Fruit fly (Drosophila melanogaster) whole organism, embryonic: ENCODE data around the gene Syp.
A peak's percentile ranks its signal among the peaks of the same experiment; 100 is the strongest.

Experiments used
- Asciz ChIP-seq: fragments of 200-800 bp; sonication (Bioruptor generic); optimal IDR thresholded peaks from 2 replicates; lab custom pipeline; 2017; ENCODE audit warnings: missing biosample characterization, mild to moderate bottlenecking, missing genetic modification characterization, missing genetic modification reagents
- BEAF-32 ChIP-seq: fragments of 200-800 bp; sonication (Bioruptor generic); optimal IDR thresholded peaks from 3 replicates; lab custom pipeline; 2017; ENCODE audit warnings: missing biosample characterization, missing genetic modification characterization, mild to moderate bottlenecking, moderate library complexity, missing genetic modification reagents
- CG1024 ChIP-seq: fragments of 200-800 bp; sonication (Bioruptor generic); IDR thresholded peaks from 2 replicates; pipeline ENCODE4 v1.3.6; 2022; ENCODE audit warnings: missing biosample characterization, missing genetic modification characterization
- CG10321 ChIP-seq: fragments of 200-800 bp; sonication (Bioruptor generic); IDR thresholded peaks from 2 replicates; pipeline ENCODE4 v1.3.6; 2022; ENCODE audit warnings: missing biosample characterization, missing genetic modification characterization
- CG10462 ChIP-seq: fragments of 200-800 bp; sonication (Bioruptor generic); optimal IDR thresholded peaks from 2 replicates; lab custom pipeline; 2016; ENCODE audit warnings: missing biosample characterization, missing genetic modification characterization
- CG11504 ChIP-seq: fragments of 200-800 bp; sonication (Bioruptor generic); optimal IDR thresholded peaks from 3 replicates; lab custom pipeline; 2019; ENCODE audit warnings: missing biosample characterization, mild to moderate bottlenecking, missing genetic modification characterization, moderate library complexity
- CG13296 ChIP-seq: fragments of 200-800 bp; sonication (Bioruptor generic); optimal IDR thresholded peaks from 3 replicates; lab custom pipeline; 2018; ENCODE audit warnings: missing biosample characterization, mild to moderate bottlenecking, missing genetic modification characterization
- CG15269 ChIP-seq: fragments of 200-800 bp; sonication (Bioruptor generic); optimal IDR thresholded peaks from 2 replicates; lab custom pipeline; 2018; ENCODE audit warnings: missing biosample characterization, mild to moderate bottlenecking, missing genetic modification characterization, moderate library complexity
- CG2678 ChIP-seq: fragments of 200-800 bp; sonication (Bioruptor generic); optimal IDR thresholded peaks from 3 replicates; lab custom pipeline; 2019; ENCODE audit warnings: missing biosample characterization, mild to moderate bottlenecking, missing genetic modification characterization, moderate library complexity
- CG31365 ChIP-seq: fragments of 200-800 bp; sonication (Bioruptor generic); optimal IDR thresholded peaks from 2 replicates; lab custom pipeline; 2018; ENCODE audit warnings: missing biosample characterization, mild to moderate bottlenecking, missing genetic modification characterization
- CG3281 ChIP-seq: fragments of 200-800 bp; sonication (Bioruptor generic); optimal IDR thresholded peaks from 3 replicates; lab custom pipeline; 2017; ENCODE audit warnings: missing biosample characterization, mild to moderate bottlenecking, missing genetic modification characterization
- CG3847 ChIP-seq: fragments of 200-800 bp; sonication (Bioruptor generic); IDR thresholded peaks from 2 replicates; pipeline ENCODE4 v1.3.6; 2022; ENCODE audit warnings: missing biosample characterization, missing genetic modification characterization
- CG42726 ChIP-seq: fragments of 200-800 bp; sonication (Bioruptor generic); IDR thresholded peaks from 2 replicates; pipeline ENCODE4 v1.3.6; 2022; ENCODE audit warnings: missing biosample characterization, missing genetic modification characterization; ENCODE audit not compliant: partially characterized antibody
- CG43689 ChIP-seq: fragments of 200-800 bp; sonication (Bioruptor generic); IDR thresholded peaks from 2 replicates; pipeline ENCODE4 v1.3.6; 2022; ENCODE audit warnings: missing biosample characterization, missing genetic modification characterization
- CG4854 ChIP-seq: fragments of 200-800 bp; sonication (Bioruptor generic); optimal IDR thresholded peaks from 2 replicates; lab custom pipeline; 2016; ENCODE audit warnings: missing biosample characterization, missing genetic modification characterization, inconsistent platforms
- CG6175 ChIP-seq: fragments of 200-800 bp; sonication (Bioruptor generic); IDR thresholded peaks from 3 replicates; pipeline ENCODE4 v1.3.6; 2022; ENCODE audit warnings: missing biosample characterization, missing genetic modification characterization
- CG6683 ChIP-seq: fragments of 200-800 bp; sonication (Bioruptor generic); optimal IDR thresholded peaks from 2 replicates; lab custom pipeline; 2017; ENCODE audit warnings: missing biosample characterization, mild to moderate bottlenecking, missing genetic modification characterization, missing genetic modification reagents
- CG7556 ChIP-seq: fragments of 200-800 bp; sonication (Bioruptor generic); optimal IDR thresholded peaks from 2 replicates; lab custom pipeline; 2017; ENCODE audit warnings: missing biosample characterization, mild to moderate bottlenecking, missing genetic modification characterization
- CG9215 ChIP-seq: fragments of 200-800 bp; sonication (Bioruptor generic); IDR thresholded peaks from 2 replicates; pipeline ENCODE4 v1.3.6; 2022; ENCODE audit warnings: missing biosample characterization, missing genetic modification characterization
- CoRest ChIP-seq: fragments of 200-800 bp; sonication (Bioruptor generic); optimal IDR thresholded peaks from 3 replicates; lab custom pipeline; 2018; ENCODE audit warnings: missing biosample characterization, mild to moderate bottlenecking, missing genetic modification characterization, moderate library complexity
- Elba2 ChIP-seq: fragments of 200-800 bp; sonication (Bioruptor generic); optimal IDR thresholded peaks from 3 replicates; lab custom pipeline; 2016; ENCODE audit warnings: missing biosample characterization, missing genetic modification characterization
- Fer1 ChIP-seq: fragments of 200-800 bp; sonication (Bioruptor generic); optimal IDR thresholded peaks from 2 replicates; lab custom pipeline; 2017; ENCODE audit warnings: missing biosample characterization, mild to moderate bottlenecking, missing genetic modification characterization
- Fer3 ChIP-seq: fragments of 200-800 bp; sonication (Bioruptor generic); optimal IDR thresholded peaks from 2 replicates; lab custom pipeline; 2018; ENCODE audit warnings: missing biosample characterization, mild to moderate bottlenecking, missing genetic modification characterization, moderate library complexity
- HLH54F ChIP-seq: fragments of 200-800 bp; sonication (Bioruptor generic); optimal IDR thresholded peaks from 3 replicates; lab custom pipeline; 2016; ENCODE audit warnings: missing biosample characterization, missing genetic modification characterization
- Hmr ChIP-seq: fragments of 200-800 bp; sonication (Bioruptor generic); optimal IDR thresholded peaks from 3 replicates; lab custom pipeline; 2017; ENCODE audit warnings: mild to moderate bottlenecking, missing biosample characterization, missing genetic modification reagents, missing genetic modification characterization
- Hr51 ChIP-seq, 2 experiments: fragments of 200-800 bp; sonication (Bioruptor generic); optimal IDR thresholded peaks; 2 replicates in 1 of 2; 3 replicates in 1 of 2; lab custom pipeline; 2016 to 2018; ENCODE audit warnings: missing biosample characterization in 2 of 2, missing genetic modification characterization in 2 of 2, mild to moderate bottlenecking in 1 of 2, moderate library complexity in 1 of 2
- Meics ChIP-seq: fragments of 200-800 bp; sonication (Bioruptor generic); optimal IDR thresholded peaks from 2 replicates; lab custom pipeline; 2017; ENCODE audit warnings: missing biosample characterization, mild to moderate bottlenecking, missing genetic modification characterization
- NC2β ChIP-seq: fragments of 200-800 bp; sonication (Bioruptor generic); optimal IDR thresholded peaks from 2 replicates; lab custom pipeline; 2016; ENCODE audit warnings: missing biosample characterization, missing genetic modification characterization
- Nf-YB ChIP-seq: fragments of 200-800 bp; sonication (Bioruptor generic); optimal IDR thresholded peaks from 3 replicates; lab custom pipeline; 2019; ENCODE audit warnings: missing biosample characterization, mild to moderate bottlenecking, missing genetic modification characterization, moderate library complexity
- Nf-YC ChIP-seq: fragments of 200-800 bp; optimal IDR thresholded peaks from 3 replicates; lab custom pipeline; 2019; ENCODE audit warnings: missing biosample characterization, mild to moderate bottlenecking, missing genetic modification characterization, moderate library complexity
- Opbp ChIP-seq: fragments of 200-800 bp; sonication (Bioruptor generic); IDR thresholded peaks from 3 replicates; pipeline ENCODE4 v1.3.6; 2022; ENCODE audit warnings: missing biosample characterization, missing genetic modification characterization; ENCODE audit not compliant: partially characterized antibody
- Ptx1 ChIP-seq: fragments of 200-800 bp; sonication (Bioruptor generic); IDR thresholded peaks from 2 replicates; pipeline ENCODE4 v1.3.6; 2022; ENCODE audit warnings: missing biosample characterization, missing genetic modification characterization
- Sox102F ChIP-seq: fragments of 200-800 bp; sonication (Bioruptor generic); optimal IDR thresholded peaks from 2 replicates; lab custom pipeline; 2018; ENCODE audit warnings: missing biosample characterization, mild to moderate bottlenecking, missing genetic modification characterization, moderate library complexity
- ash1 ChIP-seq: fragments of 200-800 bp; sonication (Bioruptor generic); optimal IDR thresholded peaks from 2 replicates; lab custom pipeline; 2018; ENCODE audit warnings: missing biosample characterization, mild to moderate bottlenecking, missing genetic modification characterization
- btn ChIP-seq: fragments of 200-800 bp; sonication (Bioruptor generic); optimal IDR thresholded peaks from 2 replicates; lab custom pipeline; 2016; ENCODE audit warnings: missing biosample characterization, missing genetic modification characterization
- caup ChIP-seq: fragments of 200-800 bp; sonication (Bioruptor generic); optimal IDR thresholded peaks from 3 replicates; lab custom pipeline; 2017; ENCODE audit warnings: missing biosample characterization, mild to moderate bottlenecking, missing genetic modification characterization, moderate library complexity; ENCODE audit not compliant: severe bottlenecking
- cwo ChIP-seq: fragments of 200-800 bp; sonication (Bioruptor generic); optimal IDR thresholded peaks from 3 replicates; lab custom pipeline; 2017; ENCODE audit warnings: missing biosample characterization, missing genetic modification characterization, mild to moderate bottlenecking, moderate library complexity, missing genetic modification reagents
- dmrt99B ChIP-seq: fragments of 200-800 bp; sonication (Bioruptor generic); optimal IDR thresholded peaks from 2 replicates; lab custom pipeline; 2018; ENCODE audit warnings: missing biosample characterization, mild to moderate bottlenecking, missing genetic modification characterization, moderate library complexity
- dysf ChIP-seq: fragments of 200-800 bp; sonication (Bioruptor generic); IDR thresholded peaks from 3 replicates; pipeline ENCODE4 v1.3.6; 2022; ENCODE audit warnings: missing biosample characterization, missing genetic modification characterization
- gem ChIP-seq: fragments of 200-800 bp; sonication (Bioruptor generic); optimal IDR thresholded peaks from 2 replicates; lab custom pipeline; 2019; ENCODE audit warnings: missing biosample characterization, mild to moderate bottlenecking, missing genetic modification characterization, moderate library complexity
- grau ChIP-seq: fragments of 200-800 bp; optimal IDR thresholded peaks from 3 replicates; lab custom pipeline; 2019; ENCODE audit warnings: missing biosample characterization, mild to moderate bottlenecking, missing genetic modification characterization, moderate library complexity
- lab ChIP-seq: fragments of 200-800 bp; sonication (Bioruptor generic); optimal IDR thresholded peaks from 3 replicates; lab custom pipeline; 2017; ENCODE audit warnings: missing biosample characterization, missing genetic modification characterization, mild to moderate bottlenecking, moderate library complexity, missing genetic modification reagents
- mirr ChIP-seq: fragments of 200-800 bp; sonication (Bioruptor generic); optimal IDR thresholded peaks from 3 replicates; lab custom pipeline; 2018; ENCODE audit warnings: missing biosample characterization, mild to moderate bottlenecking, missing genetic modification characterization
- pb ChIP-seq: fragments of 200-800 bp; sonication (Bioruptor generic); optimal IDR thresholded peaks from 3 replicates; lab custom pipeline; 2016; ENCODE audit warnings: missing biosample characterization, missing genetic modification characterization
- schlank ChIP-seq: fragments of 200-800 bp; sonication (Bioruptor generic); optimal IDR thresholded peaks from 2 replicates; lab custom pipeline; 2018; ENCODE audit warnings: missing biosample characterization, mild to moderate bottlenecking, missing genetic modification characterization
- slbo ChIP-seq: fragments of 200-800 bp; sonication (Bioruptor generic); IDR thresholded peaks from 2 replicates; pipeline ENCODE4 v1.3.6; 2022; ENCODE audit warnings: missing biosample characterization, missing genetic modification characterization
- sqz ChIP-seq: fragments of 200-800 bp; sonication (Bioruptor generic); optimal IDR thresholded peaks from 3 replicates; lab custom pipeline; 2018; ENCODE audit warnings: missing biosample characterization, mild to moderate bottlenecking, missing genetic modification characterization
- trem ChIP-seq: fragments of 200-800 bp; optimal IDR thresholded peaks from 3 replicates; lab custom pipeline; 2019; ENCODE audit warnings: missing biosample characterization, mild to moderate bottlenecking, missing genetic modification characterization, moderate library complexity
- vvl ChIP-seq: fragments of 200-800 bp; sonication (Bioruptor generic); IDR thresholded peaks from 2 replicates; pipeline ENCODE4 v1.3.6; 2022; ENCODE audit warnings: missing biosample characterization, missing genetic modification characterization
- zfh1 ChIP-seq: fragments of 200-800 bp; sonication (Bioruptor generic); IDR thresholded peaks from 3 replicates; pipeline ENCODE4 v1.3.6; 2022; ENCODE audit warnings: missing biosample characterization, missing genetic modification characterization

Gene Syp

dm6 chr3R:20719286-20719685 is 37.2 kb upstream of the Syp start:
- 0 out of 2 replicates have a peak, but pooled peaks have one; percentile 15 for TF ChIP-seq CG3847 (GFP tag; lab: Robert Waterston, UW)
- no peak for TF ChIP-seq CG4854 (GFP tag; lab: Kevin White, UChicago)
- TF ChIP-seq Ptx1, result 0 out of 2 replicates have a peak, but pooled peaks have one; percentile 13
- peak; percentile 26 for TF ChIP-seq Meics (GFP tag; lab: Kevin White, UChicago)
- peak; percentile 31 for TF ChIP-seq CG3281 (GFP tag; lab: Kevin White, UChicago)
- TF ChIP-seq Hr51 (GFP tag; optimal IDR thresholded peaks at IDR 0.05; lab: Kevin White, UChicago), result peak in 1 of 2 experiments; percentile 30
- no peak for TF ChIP-seq CG31365 (tag; lab: Kevin White, UChicago)
- no peak for TF ChIP-seq BEAF-32 (GFP tag; lab: Kevin White, UChicago)
- TF ChIP-seq slbo (GFP tag; lab: Robert Waterston, UW), result 0 out of 2 replicates have a peak, but pooled peaks have one; percentile 16
- no peak for TF ChIP-seq NC2β (GFP tag; lab: Kevin White, UChicago)
- TF ChIP-seq CG15269 (tag; lab: Kevin White, UChicago), result peak; percentile 32
- TF ChIP-seq HLH54F (GFP tag; lab: Kevin White, UChicago), result no peak
- 0 out of 2 replicates have a peak, but pooled peaks have one; percentile 13 for TF ChIP-seq vvl (GFP tag; lab: Robert Waterston, UW)
- TF ChIP-seq ash1 (GFP tag; lab: Kevin White, UChicago), result no peak
- peak; percentile 45 for TF ChIP-seq caup
- TF ChIP-seq Asciz (GFP tag; lab: Kevin White, UChicago), result no peak
- no peak for TF ChIP-seq mirr (GFP tag; lab: Kevin White, UChicago)
- TF ChIP-seq CG1024 (GFP tag; lab: Robert Waterston, UW), result no peak
- TF ChIP-seq pb (GFP tag; lab: Kevin White, UChicago), result no peak
- no peak for TF ChIP-seq CG10462 (GFP tag; lab: Kevin White, UChicago)
- peak; percentile 8 for TF ChIP-seq CoRest (tag; lab: Kevin White, UChicago)
- peak; percentile 52 for TF ChIP-seq Fer1 (GFP tag; lab: Kevin White, UChicago)
- peak; percentile 51 for TF ChIP-seq lab (GFP tag; lab: Kevin White, UChicago)
- TF ChIP-seq CG10321 (GFP tag; lab: Robert Waterston, UW), result no peak
- no peak for TF ChIP-seq sqz
- no peak for TF ChIP-seq zfh1 (GFP tag; lab: Robert Waterston, UW)
- TF ChIP-seq CG7556 (GFP tag; lab: Kevin White, UChicago), result peak; percentile 44
- no peak for TF ChIP-seq btn (GFP tag; lab: Kevin White, UChicago)
- peak; percentile 10 for TF ChIP-seq Sox102F (GFP tag; lab: Kevin White, UChicago)
- TF ChIP-seq schlank (tag; lab: Kevin White, UChicago), result no peak
- TF ChIP-seq CG13296 (GFP tag; lab: Kevin White, UChicago), result peak; percentile 12
- peak; percentile 31; the same call in 1 of the 3 replicates for TF ChIP-seq dysf (GFP tag; lab: Robert Waterston, UW)
- TF ChIP-seq Nf-YC, result no peak
- TF ChIP-seq CG2678 (tag; lab: Kevin White, UChicago), result peak; percentile 51
- peak; percentile 1 for TF ChIP-seq cwo (GFP tag; lab: Kevin White, UChicago)
- TF ChIP-seq trem (tag; lab: Kevin White, UChicago), result no peak
- no peak for TF ChIP-seq Nf-YB (GFP tag; lab: Kevin White, UChicago)
- TF ChIP-seq gem (tag; lab: Kevin White, UChicago), result peak; percentile 43
- TF ChIP-seq Fer3 (tag; lab: Kevin White, UChicago), result peak; percentile 11
- no peak for TF ChIP-seq CG9215 (GFP tag; lab: Robert Waterston, UW)
- no peak for TF ChIP-seq grau (tag; lab: Kevin White, UChicago)
- no peak for TF ChIP-seq CG6683 (GFP tag; lab: Kevin White, UChicago)
- no peak for TF ChIP-seq CG42726 (GFP tag; lab: Robert Waterston, UW)
- peak; percentile 42 for TF ChIP-seq CG11504 (tag; lab: Kevin White, UChicago)
- no peak for TF ChIP-seq Elba2 (GFP tag; lab: Kevin White, UChicago)
- no peak for TF ChIP-seq Opbp (GFP tag; lab: Robert Waterston, UW)
- peak; percentile 34 for TF ChIP-seq dmrt99B
- TF ChIP-seq CG43689, result no peak
- no peak for TF ChIP-seq CG6175 (GFP tag; lab: Robert Waterston, UW)
- TF ChIP-seq Hmr, result peak; percentile 57
